Worm (Caenorhabditis elegans) whole organism, L1 larva: Measurements from ENCODE around the gene K08D8.4.
A peak's percentile ranks its signal among the peaks of the same experiment; 100 is the strongest.
"Not testable (repeated sequence)": the region's sequence is repeated elsewhere in the genome, so short reads cannot be mapped to it uniquely, and the experiment has no call there.

ENCODE experiments used
- ama-1 ChIP-seq: fragments of 150-350 bp; optimal IDR thresholded peaks from 2 replicates; lab custom pipeline; 2014
- ceh-63 ChIP-seq: fragments of 200-800 bp; sonication (Bioruptor generic); optimal IDR thresholded peaks from 2 replicates; lab custom pipeline; 2018; ENCODE audit warnings: mild to moderate bottlenecking, missing genetic modification characterization, missing compliant biosample characterization
- ceh-90 ChIP-seq: sonication (generic microtip); optimal IDR thresholded peaks from 2 replicates; lab custom pipeline; 2016; ENCODE audit warnings: missing genetic modification characterization, missing compliant biosample characterization
- ces-1 ChIP-seq: fragments of 150-350 bp; optimal IDR thresholded peaks from 2 replicates; lab custom pipeline; 2014; ENCODE audit warnings: missing biosample characterization, missing genetic modification reagents, missing genetic modification characterization
- dpl-1 ChIP-seq, 3 experiments: fragments of 150-350 bp in 2 of 3; sonication (generic microtip) in 1 of 3; optimal IDR thresholded peaks; 2 replicates each; lab custom pipeline; 2014 to 2017; ENCODE audit warnings: missing biosample characterization in 3 of 3, missing genetic modification characterization in 3 of 3, missing genetic modification reagents in 3 of 3
- efl-1 ChIP-seq, 4 experiments: fragments of 150-350 bp; optimal IDR thresholded peaks in 3 of 4; peaks in 1 of 4; 1 replicate in 1 of 4; 2 replicates in 3 of 4; lab custom pipeline; 2014; ENCODE audit warnings: missing biosample characterization in 2 of 4, missing genetic modification characterization in 2 of 4, missing genetic modification reagents in 2 of 4
- egl-13 ChIP-seq: sonication (generic microtip); optimal IDR thresholded peaks from 2 replicates; lab custom pipeline; 2016; ENCODE audit warnings: missing genotype, missing genetic modification reagents, missing genetic modification characterization, missing compliant biosample characterization
- elt-2 ChIP-seq: sonication (generic microtip); optimal IDR thresholded peaks from 2 replicates; lab custom pipeline; 2016; ENCODE audit warnings: missing genetic modification characterization, mild to moderate bottlenecking, inconsistent platforms, missing compliant biosample characterization, missing genetic modification reagents
- ets-5 ChIP-seq: fragments of 200-800 bp; sonication (Bioruptor generic); IDR thresholded peaks from 2 replicates; pipeline ENCODE4 v1.3.6; 2022; ENCODE audit warnings: missing genetic modification characterization, missing compliant biosample characterization
- fkh-10 ChIP-seq: sonication (generic microtip); optimal IDR thresholded peaks from 2 replicates; lab custom pipeline; 2017; ENCODE audit warnings: missing biosample characterization, missing genetic modification reagents, missing genetic modification characterization
- fkh-4 ChIP-seq: sonication (generic microtip); optimal IDR thresholded peaks from 2 replicates; lab custom pipeline; 2016; ENCODE audit warnings: missing compliant biosample characterization, missing genetic modification characterization, borderline replicate concordance
- fkh-8 ChIP-seq: sonication (generic microtip); optimal IDR thresholded peaks from 2 replicates; lab custom pipeline; 2016; ENCODE audit warnings: mild to moderate bottlenecking, missing genetic modification characterization, missing compliant biosample characterization
- grh-1 ChIP-seq: fragments of 200-800 bp; sonication (Bioruptor generic); IDR thresholded peaks from 2 replicates; pipeline ENCODE4 v1.3.6; 2022; ENCODE audit warnings: missing genetic modification reagents, missing genetic modification characterization, missing compliant biosample characterization
- hpl-2 ChIP-seq: fragments of 150-350 bp; optimal IDR thresholded peaks from 2 replicates; lab custom pipeline; 2014; ENCODE audit warnings: missing biosample characterization, missing genetic modification reagents, missing genetic modification characterization
- lin-14 ChIP-seq: fragments of 200-800 bp; sonication (Bioruptor generic); optimal IDR thresholded peaks from 2 replicates; lab custom pipeline; 2018; ENCODE audit warnings: mild to moderate bottlenecking, missing genetic modification characterization, moderate library complexity, missing compliant biosample characterization
- lin-35 ChIP-seq, 2 experiments: fragments of 150-350 bp; optimal IDR thresholded peaks; 2 replicates each; lab custom pipeline; 2014; ENCODE audit warnings: missing biosample characterization in 2 of 2, missing genetic modification characterization in 2 of 2, missing genetic modification reagents in 2 of 2
- lir-3 ChIP-seq: sonication (generic microtip); optimal IDR thresholded peaks from 2 replicates; lab custom pipeline; 2016; ENCODE audit warnings: mild to moderate bottlenecking, missing genetic modification characterization, moderate library complexity, missing compliant biosample characterization; ENCODE audit not compliant: poor library complexity
- nhr-12 ChIP-seq: sonication (generic microtip); optimal IDR thresholded peaks from 2 replicates; lab custom pipeline; 2017; ENCODE audit warnings: missing biosample characterization, missing genetic modification characterization
- nhr-19 ChIP-seq: fragments of 200-800 bp; sonication (Bioruptor generic); conservative IDR thresholded peaks from 2 replicates; pipeline ENCODE4 v1.3.6; 2022; ENCODE audit warnings: missing genetic modification characterization, missing compliant biosample characterization
- nhr-20 ChIP-seq: sonication (generic microtip); optimal IDR thresholded peaks from 2 replicates; lab custom pipeline; 2016; ENCODE audit warnings: mild to moderate bottlenecking, missing genetic modification characterization, missing compliant biosample characterization
- nhr-28 ChIP-seq: fragments of 150-350 bp; optimal IDR thresholded peaks from 2 replicates; lab custom pipeline; 2014; ENCODE audit warnings: missing biosample characterization, missing genetic modification characterization
- nhr-47 ChIP-seq: sonication (generic microtip); optimal IDR thresholded peaks from 2 replicates; lab custom pipeline; 2016; ENCODE audit warnings: mild to moderate bottlenecking, missing genetic modification characterization, moderate library complexity, missing compliant biosample characterization
- nhr-76 ChIP-seq: sonication (generic microtip); optimal IDR thresholded peaks from 2 replicates; lab custom pipeline; 2017; ENCODE audit warnings: missing biosample characterization, missing genetic modification characterization
- nhr-84 ChIP-seq: sonication (generic microtip); optimal IDR thresholded peaks from 2 replicates; lab custom pipeline; 2017; ENCODE audit warnings: missing biosample characterization, missing genetic modification characterization
- nhr-85 ChIP-seq: sonication (generic microtip); peaks from one replicate; lab custom pipeline; 2016; ENCODE audit warnings: missing genetic modification characterization, inconsistent platforms, missing compliant biosample characterization
- pax-3 ChIP-seq: fragments of 200-800 bp; sonication (Bioruptor generic); optimal IDR thresholded peaks from 2 replicates; lab custom pipeline; 2018; ENCODE audit warnings: mild to moderate bottlenecking, missing genetic modification characterization, moderate library complexity, missing compliant biosample characterization
- skn-1 ChIP-seq: fragments of 150-350 bp; optimal IDR thresholded peaks from 2 replicates; lab custom pipeline; 2014; ENCODE audit warnings: missing biosample characterization, missing genetic modification characterization
- sptf-1 ChIP-seq: fragments of 150-350 bp; optimal IDR thresholded peaks from 2 replicates; lab custom pipeline; 2014; ENCODE audit warnings: missing biosample characterization, missing genetic modification characterization
- swsn-7 ChIP-seq: sonication (generic microtip); optimal IDR thresholded peaks from 2 replicates; lab custom pipeline; 2016; ENCODE audit warnings: missing genetic modification characterization, missing compliant biosample characterization
- tbx-2 ChIP-seq: sonication (generic microtip); optimal IDR thresholded peaks from 2 replicates; lab custom pipeline; 2016; ENCODE audit warnings: missing genetic modification characterization, missing compliant biosample characterization
- unc-86 ChIP-seq: sonication (generic microtip); optimal IDR thresholded peaks from 2 replicates; lab custom pipeline; 2016; ENCODE audit warnings: missing genetic modification characterization, missing compliant biosample characterization
- xbp-1 ChIP-seq: sonication (generic microtip); optimal IDR thresholded peaks from 2 replicates; lab custom pipeline; 2016; ENCODE audit warnings: missing genetic modification characterization, missing compliant biosample characterization

Gene K08D8.4

DNA sequence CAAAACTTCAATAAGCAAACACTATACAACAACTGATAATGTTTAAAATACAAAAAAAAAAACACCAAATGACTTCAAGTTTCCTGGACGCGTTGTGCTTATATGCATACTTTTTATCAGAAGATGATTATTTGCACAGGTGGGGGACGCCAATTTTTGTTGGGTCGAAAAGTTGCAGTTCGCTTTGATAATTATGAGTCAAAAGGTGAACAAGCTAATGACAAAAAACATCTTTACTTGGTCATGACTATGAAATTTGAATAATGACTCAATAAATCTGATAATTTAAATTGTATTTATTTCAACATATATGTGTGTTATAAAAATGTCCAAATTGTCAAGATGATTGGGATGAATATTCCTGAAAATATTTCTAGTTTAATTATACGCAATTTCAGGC lies 26.6 kb downstream of the K08D8.4 start, which contains the start of gene ZK896.4:
Gene ZK896.4 (minus strand): TSS at position 101 of the 400 bp plus-strand sequence.
- no peak for TF ChIP-seq lin-35 (GFP tag; optimal IDR thresholded peaks at IDR 0.05; lab: Kevin White, UChicago)
- no peak for TF ChIP-seq skn-1 (tag; lab: Kevin White, UChicago)
- no peak for TF ChIP-seq hpl-2 (GFP tag; lab: Kevin White, UChicago)
- TF ChIP-seq ceh-90: no peak
- TF ChIP-seq swsn-7: no peak
- no peak for TF ChIP-seq lir-3 (tag; lab: Kevin White, UChicago)
- TF ChIP-seq, all 84 proteins: peak for 0

DNA sequence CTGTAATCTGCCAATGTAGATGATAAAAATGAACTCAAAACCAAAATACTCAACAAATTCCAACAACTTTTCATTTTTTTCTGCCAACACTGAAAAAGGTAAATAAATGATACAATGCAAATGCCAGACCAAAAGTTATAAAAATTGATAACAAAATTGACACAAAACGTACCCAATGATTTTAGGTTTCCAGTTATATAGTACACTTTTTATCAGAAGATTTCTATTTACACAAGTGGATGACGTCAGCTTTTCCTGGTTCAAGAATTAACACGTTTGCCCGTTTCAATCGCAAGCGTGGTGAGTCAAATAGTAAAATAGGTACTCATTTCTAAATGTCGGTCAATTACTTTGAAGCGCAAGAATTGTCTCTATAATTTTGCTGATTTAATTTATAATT lies 30.2 kb downstream of the K08D8.4 start, which contains the start of gene ZK896.5:
Gene ZK896.5 (minus strand): TSS at position 89 of the 400 bp plus-strand sequence.
- TF ChIP-seq skn-1 (tag; lab: Kevin White, UChicago) (no peak), elt-2 (tag; lab: Kevin White, UChicago) (peak; percentile 78), ama-1 (no peak), tbx-2 (no peak), nhr-20 (tag; lab: Kevin White, UChicago) (peak; percentile 4), nhr-19 (no peak), efl-1 (optimal IDR thresholded peaks at IDR 0.05; lab: Kevin White, UChicago) (no peak), efl-1 (GFP tag; optimal IDR thresholded peaks at IDR 0.05 in 1 of 2; lab: Kevin White, UChicago) (peak in 1 of 2 experiments; percentile 38), nhr-28 (tag; lab: Kevin White, UChicago) (no peak)
- TF ChIP-seq, all 84 proteins: peak for 3

- TF ChIP-seq elt-2 (tag; lab: Kevin White, UChicago): peak; percentile 49
- TF ChIP-seq nhr-19: no peak
- TF ChIP-seq nhr-12: no peak
- TF ChIP-seq nhr-84 (tag; lab: Kevin White, UChicago): no peak
- no peak for TF ChIP-seq dpl-1 (GFP tag; optimal IDR thresholded peaks at IDR 0.05; lab: Kevin White, UChicago)
- TF ChIP-seq xbp-1 (tag; lab: Kevin White, UChicago): no peak
- TF ChIP-seq fkh-4 (tag; lab: Kevin White, UChicago): no peak
- TF ChIP-seq, all 84 proteins: peak for 1
Observed at ce11 chrIV:12876558-12876957, 33.2 kb downstream of the K08D8.4 start.

DNA sequence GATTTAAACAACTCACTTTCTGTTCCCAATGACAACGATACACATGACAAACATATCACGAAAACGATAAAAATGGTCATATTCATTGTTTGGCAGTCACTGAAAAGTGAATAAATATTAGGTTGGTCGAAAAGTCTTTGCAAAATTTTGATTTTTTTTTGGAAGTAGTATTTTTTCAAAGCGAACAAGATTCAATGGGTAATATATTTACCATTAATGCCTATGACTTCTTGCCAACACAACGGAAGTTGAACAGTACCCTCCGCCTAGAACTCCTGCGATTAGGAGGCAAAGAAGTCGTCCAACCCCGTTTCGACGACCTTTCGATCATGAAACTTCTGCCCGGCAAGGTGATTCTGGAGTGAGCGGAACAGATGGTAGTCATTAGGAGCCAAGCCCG lies 34.5 kb downstream of the K08D8.4 start, which contains the start of gene ZK896.1:
Gene ZK896.1 (minus strand): TSS at position 101 of the 400 bp plus-strand sequence.
- not testable (repeated sequence) for TF ChIP-seq ceh-63, sptf-1, ces-1
- TF ChIP-seq, all 84 proteins: peak for 0; not testable (repeated sequence) for 84

DNA sequence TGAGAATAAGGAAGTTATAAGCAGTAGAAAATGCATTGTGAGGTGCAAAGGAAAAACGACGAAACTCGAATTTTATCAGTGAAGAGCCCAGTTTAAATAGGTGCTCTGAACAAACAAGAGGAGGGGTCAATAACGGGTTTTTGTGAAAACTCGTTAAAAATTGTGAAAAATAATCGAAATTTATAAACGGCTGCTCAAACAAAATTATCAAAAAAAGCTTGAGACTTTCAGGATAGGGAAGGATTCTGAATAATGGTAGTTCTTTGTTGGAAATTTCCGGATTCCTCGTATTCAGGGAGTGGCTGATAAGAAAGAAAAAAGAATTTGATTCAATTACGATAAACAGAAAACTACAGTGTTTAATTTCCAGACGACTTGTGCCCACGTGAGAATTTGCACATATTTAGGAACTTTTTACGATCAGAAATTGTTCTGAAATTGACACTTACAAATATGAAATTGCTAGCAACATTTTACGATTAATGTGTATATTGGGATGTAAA lies 38.3 kb downstream of the K08D8.4 start, which contains the start of gene clec-187:
Gene clec-187 (minus strand): TSS at position 51 of the 503 bp plus-strand sequence.
- TF ChIP-seq grh-1 (no peak), elt-2 (tag; lab: Kevin White, UChicago) (peak; percentile 73), nhr-47 (tag; lab: Kevin White, UChicago) (no peak), egl-13 (tag; lab: Kevin White, UChicago) (no peak), ets-5 (GFP tag; lab: Robert Waterston, UW) (no peak), lin-14 (GFP tag; lab: Kevin White, UChicago) (no peak), pax-3 (tag; lab: Kevin White, UChicago) (no peak), nhr-85 (tag; lab: Kevin White, UChicago) (no peak)

DNA sequence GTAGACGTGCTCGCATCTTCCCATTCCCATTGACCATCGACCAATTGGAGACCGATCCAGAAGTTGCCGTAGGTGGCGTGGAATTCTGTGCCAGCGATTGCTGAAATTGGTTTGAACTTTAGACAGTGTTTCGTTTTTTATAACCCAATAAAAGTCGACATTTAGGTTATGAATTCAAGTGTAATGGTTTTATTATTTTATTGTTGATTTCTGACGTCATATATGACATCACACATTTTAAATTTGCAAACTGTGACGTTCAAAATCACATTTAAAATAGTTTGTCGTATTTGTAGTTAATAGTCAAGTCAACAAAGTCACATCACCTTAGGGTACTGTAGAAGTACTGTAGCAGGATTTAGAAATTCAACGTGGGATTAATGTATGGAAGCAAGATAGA lies 39.5 kb downstream of the K08D8.4 start:
- no peak for TF ChIP-seq unc-86 (tag; lab: Kevin White, UChicago)
- TF ChIP-seq sptf-1: no peak
- no peak for TF ChIP-seq fkh-8
- no peak for TF ChIP-seq nhr-76
- TF ChIP-seq fkh-10 (GFP tag; lab: Kevin White, UChicago): no peak
- TF ChIP-seq fkh-4 (tag; lab: Kevin White, UChicago): no peak
- TF ChIP-seq, all 84 proteins: peak for 0
